Fruit fly (Drosophila melanogaster) whole organism, embryonic: ENCODE measurements around the gene CG12012.

Source experiments
- ATbp ChIP-seq: fragments of 200-800 bp; sonication (Bioruptor generic); optimal IDR thresholded peaks from 2 replicates; lab custom pipeline; 2017; ENCODE audit warnings: missing biosample characterization, mild to moderate bottlenecking, missing genetic modification characterization, missing genetic modification reagents
- Asciz ChIP-seq: fragments of 200-800 bp; sonication (Bioruptor generic); optimal IDR thresholded peaks from 2 replicates; lab custom pipeline; 2017; ENCODE audit warnings: missing biosample characterization, mild to moderate bottlenecking, missing genetic modification characterization, missing genetic modification reagents
- CG10209 ChIP-seq: fragments of 200-800 bp; sonication (Bioruptor generic); optimal IDR thresholded peaks from 3 replicates; lab custom pipeline; 2017; ENCODE audit warnings: missing biosample characterization, mild to moderate bottlenecking, missing genetic modification characterization, missing genetic modification reagents
- CG11093 ChIP-seq: fragments of 200-800 bp; sonication (Bioruptor generic); IDR thresholded peaks from 3 replicates; pipeline ENCODE4 v1.3.6; 2022; ENCODE audit warnings: missing biosample characterization, missing genetic modification characterization
- CG11247 ChIP-seq: fragments of 200-800 bp; sonication (Bioruptor generic); IDR thresholded peaks from 2 replicates; pipeline ENCODE4 v1.3.6; 2022; ENCODE audit warnings: missing biosample characterization, missing genetic modification characterization
- CG12155 ChIP-seq: fragments of 200-800 bp; sonication (Bioruptor generic); optimal IDR thresholded peaks from 3 replicates; lab custom pipeline; 2016; ENCODE audit warnings: missing biosample characterization, missing genetic modification characterization
- CG12391 ChIP-seq: fragments of 200-800 bp; sonication (Bioruptor generic); optimal IDR thresholded peaks from 3 replicates; lab custom pipeline; 2018; ENCODE audit warnings: missing biosample characterization, mild to moderate bottlenecking, missing genetic modification characterization, moderate library complexity
- CG12659 ChIP-seq: fragments of 200-800 bp; sonication (Bioruptor generic); optimal IDR thresholded peaks from 3 replicates; lab custom pipeline; 2017; ENCODE audit warnings: mild to moderate bottlenecking, missing biosample characterization, missing genetic modification reagents, missing genetic modification characterization
- CG13775 ChIP-seq: fragments of 200-800 bp; sonication (Bioruptor generic); optimal IDR thresholded peaks from 3 replicates; lab custom pipeline; 2017; ENCODE audit warnings: missing biosample characterization, mild to moderate bottlenecking, missing genetic modification characterization
- CG17361 ChIP-seq: fragments of 200-800 bp; sonication (Bioruptor generic); IDR thresholded peaks from 3 replicates; pipeline ENCODE4 v1.3.6; 2022; ENCODE audit warnings: missing biosample characterization, missing genetic modification characterization
- CG17385 ChIP-seq: fragments of 200-800 bp; sonication (Bioruptor generic); optimal IDR thresholded peaks from 3 replicates; lab custom pipeline; 2018; ENCODE audit warnings: missing biosample characterization, mild to moderate bottlenecking, missing genetic modification characterization
- CG18262 ChIP-seq: fragments of 200-800 bp; optimal IDR thresholded peaks from 3 replicates; lab custom pipeline; 2019; ENCODE audit warnings: missing biosample characterization, mild to moderate bottlenecking, missing genetic modification characterization, moderate library complexity
- CG31224 ChIP-seq: fragments of 200-800 bp; sonication (Bioruptor generic); IDR thresholded peaks from 2 replicates; pipeline ENCODE4 v1.3.6; 2022; ENCODE audit warnings: missing biosample characterization, missing genetic modification characterization
- CG32767 ChIP-seq: fragments of 200-800 bp; sonication (Bioruptor generic); IDR thresholded peaks from 2 replicates; pipeline ENCODE4 v1.3.6; 2022; ENCODE audit warnings: missing biosample characterization, missing genetic modification characterization
- CG32772 ChIP-seq: fragments of 200-800 bp; sonication (Bioruptor generic); IDR thresholded peaks from 2 replicates; pipeline ENCODE4 v1.3.6; 2022; ENCODE audit warnings: missing biosample characterization, missing genetic modification characterization
- CG3281 ChIP-seq: fragments of 200-800 bp; sonication (Bioruptor generic); optimal IDR thresholded peaks from 3 replicates; lab custom pipeline; 2017; ENCODE audit warnings: missing biosample characterization, mild to moderate bottlenecking, missing genetic modification characterization
- CG34224 ChIP-seq: fragments of 200-800 bp; sonication (Bioruptor generic); IDR thresholded peaks from 3 replicates; pipeline ENCODE4 v1.3.6; 2022; ENCODE audit warnings: missing biosample characterization, missing genetic modification characterization; ENCODE audit not compliant: partially characterized antibody
- CG4404 ChIP-seq: fragments of 200-800 bp; sonication (Bioruptor generic); IDR thresholded peaks from 2 replicates; pipeline ENCODE4 v1.3.6; 2022; ENCODE audit warnings: missing biosample characterization, missing genetic modification characterization
- CG4424 ChIP-seq: fragments of 200-800 bp; sonication (Bioruptor generic); optimal IDR thresholded peaks from 3 replicates; lab custom pipeline; 2016; ENCODE audit warnings: missing biosample characterization, missing genetic modification characterization
- CG6175 ChIP-seq: fragments of 200-800 bp; sonication (Bioruptor generic); IDR thresholded peaks from 3 replicates; pipeline ENCODE4 v1.3.6; 2022; ENCODE audit warnings: missing biosample characterization, missing genetic modification characterization
- CG6272 ChIP-seq: fragments of 200-800 bp; sonication (Bioruptor generic); IDR thresholded peaks from 2 replicates; pipeline ENCODE4 v1.3.6; 2022; ENCODE audit warnings: missing biosample characterization, missing genetic modification characterization
- CG7556 ChIP-seq: fragments of 200-800 bp; sonication (Bioruptor generic); optimal IDR thresholded peaks from 2 replicates; lab custom pipeline; 2017; ENCODE audit warnings: missing biosample characterization, mild to moderate bottlenecking, missing genetic modification characterization
- CG7963 ChIP-seq: fragments of 200-800 bp; sonication (Bioruptor generic); IDR thresholded peaks from 3 replicates; pipeline ENCODE4 v1.3.6; 2022; ENCODE audit warnings: missing biosample characterization, missing genetic modification characterization; ENCODE audit not compliant: partially characterized antibody
- CG8281 ChIP-seq: fragments of 200-800 bp; sonication (Bioruptor generic); optimal IDR thresholded peaks from 2 replicates; lab custom pipeline; 2018; ENCODE audit warnings: missing biosample characterization, mild to moderate bottlenecking, missing genetic modification characterization, moderate library complexity
- CG8359 ChIP-seq: fragments of 200-800 bp; sonication (Bioruptor generic); optimal IDR thresholded peaks from 2 replicates; lab custom pipeline; 2017; ENCODE audit warnings: missing biosample characterization, mild to moderate bottlenecking, missing genetic modification characterization, borderline replicate concordance
- CrebB ChIP-seq: fragments of 200-800 bp; sonication (Bioruptor generic); optimal IDR thresholded peaks from 3 replicates; lab custom pipeline; 2018; ENCODE audit warnings: missing biosample characterization, mild to moderate bottlenecking, missing genetic modification characterization
- Dfd ChIP-seq, 2 experiments: fragments of >200 bp; optimal IDR thresholded peaks; 2 replicates each; lab custom pipeline; 2017; ENCODE audit warnings: missing biosample characterization in 2 of 2, missing genetic modification characterization in 2 of 2
- Drgx ChIP-seq: fragments of 200-800 bp; sonication (Bioruptor generic); IDR thresholded peaks from 2 replicates; pipeline ENCODE4 v1.3.6; 2022; ENCODE audit warnings: missing biosample characterization, missing genetic modification characterization
- Ets97D ChIP-seq: fragments of 200-800 bp; sonication (Bioruptor generic); optimal IDR thresholded peaks from 3 replicates; lab custom pipeline; 2016; ENCODE audit warnings: missing biosample characterization, missing genetic modification characterization
- MESR4 ChIP-seq: fragments of 200-800 bp; sonication (Bioruptor generic); optimal IDR thresholded peaks from 2 replicates; lab custom pipeline; 2018; ENCODE audit warnings: missing biosample characterization, mild to moderate bottlenecking, missing genetic modification characterization, moderate library complexity
- Neu2 ChIP-seq: fragments of 200-800 bp; sonication (Bioruptor generic); optimal IDR thresholded peaks from 3 replicates; lab custom pipeline; 2016; ENCODE audit warnings: missing biosample characterization, missing genetic modification characterization, borderline replicate concordance
- Sox102F ChIP-seq: fragments of 200-800 bp; sonication (Bioruptor generic); optimal IDR thresholded peaks from 2 replicates; lab custom pipeline; 2018; ENCODE audit warnings: missing biosample characterization, mild to moderate bottlenecking, missing genetic modification characterization, moderate library complexity
- Stat92E ChIP-seq, 3 experiments: fragments of >200 bp in 2 of 3; fragments of 200-800 bp in 1 of 3; sonication (Bioruptor generic) in 1 of 3; optimal IDR thresholded peaks; 2 replicates each; lab custom pipeline; 2017 to 2019; ENCODE audit warnings: missing biosample characterization in 3 of 3, missing genetic modification characterization in 3 of 3, mild to moderate bottlenecking in 1 of 3, moderate library complexity in 1 of 3
- ci ChIP-seq: fragments of 200-800 bp; sonication (Bioruptor generic); IDR thresholded peaks from 3 replicates; pipeline ENCODE4 v1.3.6; 2022; ENCODE audit warnings: missing biosample characterization, missing genetic modification characterization
- crp ChIP-seq, 2 experiments: fragments of 200-800 bp; sonication (Bioruptor generic); optimal IDR thresholded peaks; 2 replicates in 1 of 2; 3 replicates in 1 of 2; lab custom pipeline; 2017; ENCODE audit warnings: missing biosample characterization in 2 of 2, missing genetic modification characterization in 2 of 2, mild to moderate bottlenecking in 1 of 2, moderate library complexity in 1 of 2
- dmrt99B ChIP-seq: fragments of 200-800 bp; sonication (Bioruptor generic); optimal IDR thresholded peaks from 2 replicates; lab custom pipeline; 2018; ENCODE audit warnings: missing biosample characterization, mild to moderate bottlenecking, missing genetic modification characterization, moderate library complexity
- gsb-n ChIP-seq: fragments of 200-800 bp; sonication (Bioruptor generic); optimal IDR thresholded peaks from 3 replicates; lab custom pipeline; 2018; ENCODE audit warnings: missing biosample characterization, mild to moderate bottlenecking, missing genetic modification characterization
- h ChIP-seq: fragments of >200 bp; optimal IDR thresholded peaks from 2 replicates; lab custom pipeline; 2017
- hbn ChIP-seq: fragments of 200-800 bp; sonication (Bioruptor generic); IDR thresholded peaks from 2 replicates; pipeline ENCODE4 v1.3.6; 2022; ENCODE audit warnings: missing biosample characterization, missing genetic modification characterization; ENCODE audit not compliant: partially characterized antibody
- jigr1 ChIP-seq: fragments of 200-800 bp; sonication (Bioruptor generic); IDR thresholded peaks from 3 replicates; pipeline ENCODE4 v1.3.6; 2022; ENCODE audit warnings: missing biosample characterization, missing genetic modification characterization
- lola ChIP-seq, 3 experiments: fragments of >200 bp in 2 of 3; fragments of 200-800 bp in 1 of 3; sonication (Bioruptor generic) in 1 of 3; optimal IDR thresholded peaks; 2 replicates each; lab custom pipeline; 2017 to 2019; ENCODE audit warnings: missing biosample characterization in 3 of 3, missing genetic modification characterization in 3 of 3, mild to moderate bottlenecking in 1 of 3, moderate library complexity in 1 of 3
- oc ChIP-seq: fragments of 200-800 bp; sonication (Bioruptor generic); optimal IDR thresholded peaks from 2 replicates; lab custom pipeline; 2018; ENCODE audit warnings: missing biosample characterization, mild to moderate bottlenecking, missing genetic modification characterization, moderate library complexity
- peb ChIP-seq: fragments of 200-800 bp; sonication (Bioruptor generic); IDR thresholded peaks from 2 replicates; pipeline ENCODE4 v1.3.6; 2022; ENCODE audit warnings: missing biosample characterization, missing genetic modification characterization
- pita ChIP-seq: fragments of 200-800 bp; sonication (Bioruptor generic); optimal IDR thresholded peaks from 2 replicates; lab custom pipeline; 2017; ENCODE audit warnings: missing biosample characterization, mild to moderate bottlenecking, missing genetic modification characterization
- sens ChIP-seq: fragments of 200-800 bp; sonication (Bioruptor generic); peaks from one replicate; lab custom pipeline; 2016; ENCODE audit warnings: missing biosample characterization, missing genetic modification characterization
- sima ChIP-seq: fragments of 200-800 bp; sonication (Bioruptor generic); optimal IDR thresholded peaks from 2 replicates; lab custom pipeline; 2016; ENCODE audit warnings: missing biosample characterization, missing genetic modification characterization
- twi ChIP-seq: fragments of 200-800 bp; optimal IDR thresholded peaks from 2 replicates; lab custom pipeline; 2019; ENCODE audit warnings: missing biosample characterization, mild to moderate bottlenecking, missing genetic modification characterization, moderate library complexity
- yki ChIP-seq: fragments of >200 bp; optimal IDR thresholded peaks from 3 replicates; lab custom pipeline; 2018
- zfh2 ChIP-seq: fragments of 200-800 bp; sonication (Bioruptor generic); optimal IDR thresholded peaks from 2 replicates; lab custom pipeline; 2016; ENCODE audit warnings: missing biosample characterization, missing genetic modification characterization

The CG12012 gene

dm6 chr3L:3390525-3390924, 14.0 kb downstream of the CG12012 start (continued):
- TF ChIP-seq ci (GFP tag; lab: Robert Waterston, UW) (0 out of 3 replicates have a peak, but pooled peaks have one; percentile 51), CG8281 (tag; lab: Kevin White, UChicago) (no peak), Neu2 (no peak), jigr1 (GFP tag; lab: Robert Waterston, UW) (no peak), CG6272 (GFP tag; lab: Robert Waterston, UW) (no peak), CG12659 (peak; percentile 13), dmrt99B (no peak), CG11247 (GFP tag; lab: Robert Waterston, UW) (no peak), pita (GFP tag; lab: Kevin White, UChicago) (no peak), CrebB (tag; lab: Kevin White, UChicago) (no peak), CG34224 (GFP tag; lab: Robert Waterston, UW) (no peak), Asciz (GFP tag; lab: Kevin White, UChicago) (peak; percentile 41), Dfd (GFP tag; optimal IDR thresholded peaks at IDR 0.05; lab: Kevin White, UChicago) (no peak), CG7556 (GFP tag; lab: Kevin White, UChicago) (no peak), CG12391 (tag; lab: Kevin White, UChicago) (no peak), peb (GFP tag; lab: Robert Waterston, UW) (no peak), sima (GFP tag; lab: Kevin White, UChicago) (no peak)

dm6 chr3L:3391871-3392270, 15.3 kb downstream of the CG12012 start:
- no peak for TF ChIP-seq CG17385 (GFP tag; lab: Kevin White, UChicago)
- TF ChIP-seq CG8359, result no peak
- TF ChIP-seq yki (lab: Kevin White, UChicago), result no peak
- TF ChIP-seq gsb-n (tag; lab: Kevin White, UChicago), result peak; percentile 22
- TF ChIP-seq CG17361 (GFP tag; lab: Robert Waterston, UW), result 0 out of 3 replicates have a peak, but pooled peaks have one; percentile 40
- no peak for TF ChIP-seq CG6175
- peak; percentile 62 for TF ChIP-seq twi (tag; lab: Kevin White, UChicago)
- no peak for TF ChIP-seq CG7963 (GFP tag; lab: Robert Waterston, UW)
- no peak for TF ChIP-seq Stat92E (GFP tag; optimal IDR thresholded peaks at IDR 0.05; lab: Kevin White, UChicago)
- TF ChIP-seq CG31224 (GFP tag; lab: Robert Waterston, UW), result no peak
- TF ChIP-seq Sox102F (GFP tag; lab: Kevin White, UChicago), result no peak
- peak; percentile 30 for TF ChIP-seq CG4424 (GFP tag; lab: Kevin White, UChicago)
- TF ChIP-seq oc, result no peak
- no peak for TF ChIP-seq Neu2
- no peak for TF ChIP-seq CG12155
- peak; percentile 45; the same call in 1 of the 2 replicates for TF ChIP-seq Drgx
- peak; percentile 36; the same call in 1 of the 2 replicates for TF ChIP-seq CG4404 (GFP tag; lab: Robert Waterston, UW)
- no peak for TF ChIP-seq hbn (GFP tag; lab: Robert Waterston, UW)
- TF ChIP-seq CG11093 (GFP tag; lab: Robert Waterston, UW), result no peak
- no peak for TF ChIP-seq CG3281
- TF ChIP-seq CG13775 (GFP tag; lab: Kevin White, UChicago), result peak; percentile 3
- TF ChIP-seq h (lab: Kevin White, UChicago), result no peak
- TF ChIP-seq CG32767 (GFP tag; lab: Robert Waterston, UW), result no peak
- no peak for TF ChIP-seq Ets97D (GFP tag; lab: Kevin White, UChicago)
- peak; percentile 61 for TF ChIP-seq CG18262 (tag; lab: Kevin White, UChicago)
- TF ChIP-seq CG34224 (GFP tag; lab: Robert Waterston, UW), result no peak
- TF ChIP-seq MESR4 (GFP tag; lab: Kevin White, UChicago), result no peak
- no peak for TF ChIP-seq crp (GFP tag; optimal IDR thresholded peaks at IDR 0.05; lab: Kevin White, UChicago)
- no peak for TF ChIP-seq CG32772 (GFP tag; lab: Robert Waterston, UW)
- peak; percentile 43 for TF ChIP-seq CG12391 (tag; lab: Kevin White, UChicago)
- peak; percentile 92 for TF ChIP-seq sens
- TF ChIP-seq ATbp (GFP tag; lab: Kevin White, UChicago), result no peak
- no peak for TF ChIP-seq CG10209
- peak in 1 of 3 experiments; percentile 62 for TF ChIP-seq lola (GFP tag; optimal IDR thresholded peaks at IDR 0.05; lab: Kevin White, UChicago)
- TF ChIP-seq zfh2 (GFP tag; lab: Kevin White, UChicago), result no peak
